Fruit fly (Drosophila melanogaster) whole organism, embryonic: ENCODE results near the gene CG43448.

Source experiments
- Abd-B ChIP-seq: fragments of 200-800 bp; sonication (Bioruptor generic); optimal IDR thresholded peaks from 2 replicates; lab custom pipeline; 2018; ENCODE audit warnings: missing biosample characterization, mild to moderate bottlenecking, missing genetic modification characterization, moderate library complexity
- Ada2b ChIP-seq: fragments of 200-800 bp; sonication (Bioruptor generic); IDR thresholded peaks from 2 replicates; pipeline ENCODE4 v1.3.6; 2022; ENCODE audit warnings: missing biosample characterization, missing genetic modification characterization
- Adf1 ChIP-seq: fragments of 200-800 bp; sonication (Bioruptor generic); IDR thresholded peaks from 2 replicates; pipeline ENCODE4 v1.3.6; 2022; ENCODE audit warnings: missing biosample characterization, missing genetic modification characterization
- CG1024 ChIP-seq: fragments of 200-800 bp; sonication (Bioruptor generic); IDR thresholded peaks from 2 replicates; pipeline ENCODE4 v1.3.6; 2022; ENCODE audit warnings: missing biosample characterization, missing genetic modification characterization
- CG10431 ChIP-seq: fragments of 200-800 bp; sonication (Bioruptor generic); optimal IDR thresholded peaks from 3 replicates; lab custom pipeline; 2018; ENCODE audit warnings: missing biosample characterization, mild to moderate bottlenecking, missing genetic modification characterization
- CG11504 ChIP-seq: fragments of 200-800 bp; sonication (Bioruptor generic); optimal IDR thresholded peaks from 3 replicates; lab custom pipeline; 2019; ENCODE audit warnings: missing biosample characterization, mild to moderate bottlenecking, missing genetic modification characterization, moderate library complexity
- CG13296 ChIP-seq: fragments of 200-800 bp; sonication (Bioruptor generic); optimal IDR thresholded peaks from 3 replicates; lab custom pipeline; 2018; ENCODE audit warnings: missing biosample characterization, mild to moderate bottlenecking, missing genetic modification characterization
- CG15011 ChIP-seq: fragments of 200-800 bp; sonication (Bioruptor generic); optimal IDR thresholded peaks from 3 replicates; lab custom pipeline; 2018; ENCODE audit warnings: missing biosample characterization, mild to moderate bottlenecking, missing genetic modification characterization
- CG1647 ChIP-seq: fragments of 200-800 bp; sonication (Bioruptor generic); optimal IDR thresholded peaks from 3 replicates; lab custom pipeline; 2016; ENCODE audit warnings: missing biosample characterization, missing genetic modification characterization
- CG18011 ChIP-seq: fragments of 200-800 bp; sonication (Bioruptor generic); optimal IDR thresholded peaks from 2 replicates; lab custom pipeline; 2017; ENCODE audit warnings: missing biosample characterization, missing genetic modification characterization, mild to moderate bottlenecking, moderate library complexity, missing genotype
- CG3995 ChIP-seq: fragments of 200-800 bp; sonication (Bioruptor generic); optimal IDR thresholded peaks from 3 replicates; lab custom pipeline; 2016; ENCODE audit warnings: missing biosample characterization, missing genetic modification characterization
- CG42726 ChIP-seq: fragments of 200-800 bp; sonication (Bioruptor generic); IDR thresholded peaks from 2 replicates; pipeline ENCODE4 v1.3.6; 2022; ENCODE audit warnings: missing biosample characterization, missing genetic modification characterization; ENCODE audit not compliant: partially characterized antibody
- CG4282 ChIP-seq: fragments of 200-800 bp; sonication (Bioruptor generic); optimal IDR thresholded peaks from 2 replicates; lab custom pipeline; 2016; ENCODE audit warnings: missing biosample characterization, missing genetic modification characterization
- CG7271 ChIP-seq: fragments of 200-800 bp; sonication (Bioruptor generic); optimal IDR thresholded peaks from 2 replicates; lab custom pipeline; 2018; ENCODE audit warnings: missing biosample characterization, mild to moderate bottlenecking, missing genetic modification characterization, moderate library complexity
- CG7786 ChIP-seq: fragments of 200-800 bp; sonication (Bioruptor generic); optimal IDR thresholded peaks from 2 replicates; lab custom pipeline; 2016; ENCODE audit warnings: missing biosample characterization, missing genetic modification characterization
- CG8281 ChIP-seq: fragments of 200-800 bp; sonication (Bioruptor generic); optimal IDR thresholded peaks from 2 replicates; lab custom pipeline; 2018; ENCODE audit warnings: missing biosample characterization, mild to moderate bottlenecking, missing genetic modification characterization, moderate library complexity
- CG8388 ChIP-seq: fragments of 200-800 bp; sonication (Bioruptor generic); optimal IDR thresholded peaks from 2 replicates; lab custom pipeline; 2019; ENCODE audit warnings: missing biosample characterization, mild to moderate bottlenecking, missing genetic modification characterization, moderate library complexity
- CG9932 ChIP-seq: fragments of 200-800 bp; sonication (Bioruptor generic); IDR thresholded peaks from 2 replicates; pipeline ENCODE4 v1.3.6; 2022; ENCODE audit warnings: missing biosample characterization, missing genetic modification characterization
- D19A ChIP-seq: fragments of 200-800 bp; optimal IDR thresholded peaks from 3 replicates; lab custom pipeline; 2019; ENCODE audit warnings: missing biosample characterization, mild to moderate bottlenecking, missing genetic modification characterization, moderate library complexity
- D19B ChIP-seq: fragments of 200-800 bp; sonication (Bioruptor generic); optimal IDR thresholded peaks from 2 replicates; lab custom pipeline; 2017; ENCODE audit warnings: missing biosample characterization, mild to moderate bottlenecking, missing genetic modification characterization
- E2f1 ChIP-seq: fragments of 200-800 bp; sonication (Bioruptor generic); IDR thresholded peaks from 2 replicates; pipeline ENCODE4 v1.3.6; 2022; ENCODE audit warnings: missing biosample characterization, missing genetic modification characterization
- H15 ChIP-seq: fragments of 200-800 bp; sonication (Bioruptor generic); IDR thresholded peaks from 3 replicates; pipeline ENCODE4 v1.3.6; 2022; ENCODE audit warnings: missing biosample characterization, missing genetic modification characterization
- HmgD ChIP-seq: fragments of 200-800 bp; sonication (Bioruptor generic); optimal IDR thresholded peaks from 3 replicates; lab custom pipeline; 2016; ENCODE audit warnings: missing biosample characterization, missing genetic modification characterization
- Hr39 ChIP-seq: fragments of >200 bp; optimal IDR thresholded peaks from 2 replicates; lab custom pipeline; 2017
- MBD-R2 ChIP-seq: fragments of 200-800 bp; sonication (Bioruptor generic); IDR thresholded peaks from 2 replicates; pipeline ENCODE4 v1.3.6; 2022; ENCODE audit warnings: missing biosample characterization, missing genetic modification characterization
- NfI ChIP-seq: fragments of 200-800 bp; sonication (Bioruptor generic); optimal IDR thresholded peaks from 3 replicates; lab custom pipeline; 2018; ENCODE audit warnings: missing biosample characterization, mild to moderate bottlenecking, missing genetic modification characterization, moderate library complexity
- Poxn ChIP-seq: fragments of 200-800 bp; sonication (Bioruptor generic); IDR thresholded peaks from 2 replicates; pipeline ENCODE4 v1.3.6; 2022; ENCODE audit warnings: missing biosample characterization, missing genetic modification characterization
- Ptx1 ChIP-seq: fragments of 200-800 bp; sonication (Bioruptor generic); IDR thresholded peaks from 2 replicates; pipeline ENCODE4 v1.3.6; 2022; ENCODE audit warnings: missing biosample characterization, missing genetic modification characterization
- Side ChIP-seq: fragments of 200-800 bp; sonication (Bioruptor generic); optimal IDR thresholded peaks from 2 replicates; lab custom pipeline; 2016; ENCODE audit warnings: missing biosample characterization, missing genetic modification characterization
- ab ChIP-seq: fragments of 200-800 bp; sonication (Bioruptor generic); optimal IDR thresholded peaks from 2 replicates; lab custom pipeline; 2016; ENCODE audit warnings: missing biosample characterization, missing genetic modification characterization
- amos ChIP-seq: fragments of 200-800 bp; sonication (Bioruptor generic); IDR thresholded peaks from 2 replicates; pipeline ENCODE4 v1.3.6; 2022; ENCODE audit warnings: missing biosample characterization, missing genetic modification characterization; ENCODE audit not compliant: partially characterized antibody
- bbx ChIP-seq: fragments of 200-800 bp; sonication (Bioruptor generic); IDR thresholded peaks from 2 replicates; pipeline ENCODE4 v1.3.6; 2022; ENCODE audit warnings: missing biosample characterization, missing genetic modification characterization; ENCODE audit not compliant: partially characterized antibody
- dimm ChIP-seq: fragments of 200-800 bp; sonication (Bioruptor generic); IDR thresholded peaks from 2 replicates; pipeline ENCODE4 v1.3.6; 2022; ENCODE audit warnings: missing biosample characterization, missing genetic modification characterization
- grau ChIP-seq: fragments of 200-800 bp; optimal IDR thresholded peaks from 3 replicates; lab custom pipeline; 2019; ENCODE audit warnings: missing biosample characterization, mild to moderate bottlenecking, missing genetic modification characterization, moderate library complexity
- hkb ChIP-seq, 2 experiments: fragments of 200-800 bp in 1 of 2; fragments of >200 bp in 1 of 2; sonication (Bioruptor generic) in 1 of 2; IDR thresholded peaks in 1 of 2; optimal IDR thresholded peaks in 1 of 2; 2 replicates each; pipeline versions ENCODE4 v1.3.6 to Lab custom; 2017 to 2022; ENCODE audit warnings: missing biosample characterization in 1 of 2, missing genetic modification characterization in 1 of 2
- lov ChIP-seq, 2 experiments: fragments of 200-800 bp in 1 of 2; fragments of >200 bp in 1 of 2; sonication (Bioruptor generic) in 1 of 2; IDR thresholded peaks in 1 of 2; optimal IDR thresholded peaks in 1 of 2; 2 replicates in 1 of 2; 3 replicates in 1 of 2; pipeline versions ENCODE4 v1.3.6 to Lab custom; 2017 to 2022; ENCODE audit warnings: missing biosample characterization in 1 of 2, missing genetic modification characterization in 1 of 2
- luna ChIP-seq: fragments of 200-800 bp; sonication (Bioruptor generic); optimal IDR thresholded peaks from 2 replicates; lab custom pipeline; 2016; ENCODE audit warnings: missing biosample characterization, missing genetic modification characterization
- nerfin-2 ChIP-seq: fragments of 200-800 bp; sonication (Bioruptor generic); IDR thresholded peaks from 2 replicates; pipeline ENCODE4 v1.3.6; 2022; ENCODE audit warnings: missing biosample characterization, missing genetic modification characterization; ENCODE audit not compliant: partially characterized antibody
- pho ChIP-seq: fragments of 200-800 bp; sonication (Bioruptor generic); optimal IDR thresholded peaks from 2 replicates; lab custom pipeline; 2016; ENCODE audit warnings: missing biosample characterization, missing genetic modification characterization
- pnt ChIP-seq: fragments of 200-800 bp; sonication (Bioruptor generic); optimal IDR thresholded peaks from 3 replicates; lab custom pipeline; 2016; ENCODE audit warnings: missing biosample characterization, missing genetic modification characterization
- schlank ChIP-seq: fragments of 200-800 bp; sonication (Bioruptor generic); optimal IDR thresholded peaks from 2 replicates; lab custom pipeline; 2018; ENCODE audit warnings: missing biosample characterization, mild to moderate bottlenecking, missing genetic modification characterization
- trh ChIP-seq: fragments of 200-800 bp; sonication (Bioruptor generic); optimal IDR thresholded peaks from 2 replicates; lab custom pipeline; 2016; ENCODE audit warnings: missing biosample characterization, missing genetic modification characterization
- ttk ChIP-seq: fragments of 200-800 bp; sonication (Bioruptor generic); IDR thresholded peaks from 2 replicates; pipeline ENCODE4 v2.1.2; 2022; ENCODE audit warnings: missing biosample characterization, missing genetic modification characterization
- twi ChIP-seq: fragments of 200-800 bp; optimal IDR thresholded peaks from 2 replicates; lab custom pipeline; 2019; ENCODE audit warnings: missing biosample characterization, mild to moderate bottlenecking, missing genetic modification characterization, moderate library complexity
- usp ChIP-seq: fragments of >200 bp; optimal IDR thresholded peaks from 2 replicates; lab custom pipeline; 2017; ENCODE audit warnings: missing biosample characterization, missing genetic modification characterization
- vnd ChIP-seq: fragments of 200-800 bp; sonication (Bioruptor generic); IDR thresholded peaks from 3 replicates; pipeline ENCODE4 v1.3.6; 2022; ENCODE audit warnings: missing biosample characterization, missing genetic modification characterization; ENCODE audit not compliant: partially characterized antibody
- z ChIP-seq: fragments of 200-800 bp; sonication (Bioruptor generic); IDR thresholded peaks from 3 replicates; pipeline ENCODE4 v1.3.6; 2022; ENCODE audit warnings: missing biosample characterization, missing genetic modification characterization
- zf30C ChIP-seq: fragments of 200-800 bp; sonication (Bioruptor generic); optimal IDR thresholded peaks from 3 replicates; lab custom pipeline; 2018; ENCODE audit warnings: missing biosample characterization, mild to moderate bottlenecking, missing genetic modification characterization

Gene CG43448

dm6 chr3R:30208766-30209484 lies 28.6 kb downstream of the CG43448 start, which contains the start of gene RpS7 (continued):
- TF ChIP-seq CG42726 (GFP tag; lab: Robert Waterston, UW) (peak; percentile 91), hkb (optimal IDR thresholded peaks at IDR 0.05; lab: Kevin White, UChicago) (peak; percentile 36), hkb (GFP tag; IDR thresholded peaks at IDR 0.05; lab: Robert Waterston, UW) (peak; percentile 81), Ada2b (GFP tag; lab: Robert Waterston, UW) (peak; percentile 50; the same call in 1 of the 2 replicates), CG7271 (tag; lab: Kevin White, UChicago) (peak; percentile 74), Side (peak; percentile 51), ttk (peak; percentile 58; the same call in 1 of the 2 replicates), CG4282 (GFP tag; lab: Kevin White, UChicago) (no peak), E2f1 (peak; percentile 62), D19A (tag; lab: Kevin White, UChicago) (peak; percentile 31), Adf1 (GFP tag; lab: Robert Waterston, UW) (peak; percentile 53), luna (GFP tag; lab: Kevin White, UChicago) (peak; percentile 34), pho (GFP tag; lab: Kevin White, UChicago) (peak; percentile 56), CG8281 (tag; lab: Kevin White, UChicago) (peak; percentile 27), vnd (GFP tag; lab: Robert Waterston, UW) (peak; percentile 99), pnt (no peak), CG1024 (peak; percentile 67), grau (peak; percentile 52), bbx (GFP tag; lab: Robert Waterston, UW) (peak; percentile 96), trh (peak; percentile 6), CG3995 (GFP tag; lab: Kevin White, UChicago) (peak; percentile 36), twi (tag; lab: Kevin White, UChicago) (peak; percentile 0), Hr39 (lab: Kevin White, UChicago) (no peak), H15 (peak; percentile 44; the same call in 1 of the 3 replicates), CG7786 (no peak), HmgD (GFP tag; lab: Kevin White, UChicago) (no peak), dimm (GFP tag; lab: Robert Waterston, UW) (peak; percentile 18; the same call in 1 of the 2 replicates), lov (optimal IDR thresholded peaks at IDR 0.05; lab: Kevin White, UChicago) (no peak), lov (GFP tag; IDR thresholded peaks at IDR 0.05; lab: Robert Waterston, UW) (peak; percentile 89), CG11504 (peak; percentile 58), nerfin-2 (GFP tag; lab: Robert Waterston, UW) (peak; percentile 95), CG15011 (GFP tag; lab: Kevin White, UChicago) (peak; percentile 35), CG13296 (GFP tag; lab: Kevin White, UChicago) (peak; percentile 89), CG10431 (peak; percentile 77), D19B (GFP tag; lab: Kevin White, UChicago) (peak; percentile 28), z (peak; percentile 63; the same call in 2 of the 3 replicates), usp (GFP tag; lab: Kevin White, UChicago) (no peak), ab (GFP tag; lab: Kevin White, UChicago) (no peak), CG1647 (peak; percentile 30), Poxn (GFP tag; lab: Robert Waterston, UW) (peak; percentile 21; the same call in 1 of the 2 replicates), MBD-R2 (GFP tag; lab: Robert Waterston, UW) (peak; percentile 25; the same call in 1 of the 2 replicates), Abd-B (GFP tag; lab: Kevin White, UChicago) (no peak), CG8388 (GFP tag; lab: Kevin White, UChicago) (peak; percentile 86), Ptx1 (GFP tag; lab: Robert Waterston, UW) (peak; percentile 56), zf30C (no peak), NfI (peak; percentile 87), schlank (peak; percentile 78), amos (GFP tag; lab: Robert Waterston, UW) (peak; percentile 96), CG9932 (peak; percentile 86), CG18011 (peak; percentile 28)
